Fruit fly (Drosophila melanogaster): ENCODE measurements around the gene Tspo.

DNA sequence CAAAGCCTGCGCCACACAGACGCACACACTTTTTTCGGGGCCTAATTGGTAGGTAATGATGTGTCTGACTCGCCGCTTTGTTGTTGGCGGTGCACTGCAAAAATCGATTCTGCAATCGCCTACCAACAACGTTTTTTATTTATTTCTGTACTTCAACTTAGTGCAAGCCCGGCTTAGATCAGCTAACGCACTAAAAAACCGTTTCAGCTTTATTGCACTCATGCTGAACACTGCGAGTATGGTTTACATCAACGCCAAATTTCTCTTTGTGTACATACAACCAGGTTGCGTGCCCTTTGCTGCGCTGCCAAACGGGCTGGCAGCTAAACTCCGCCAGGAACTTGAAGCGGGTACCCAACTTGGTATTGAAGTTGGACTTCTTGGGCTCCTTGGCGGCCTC, 29.2 kb upstream of the Tspo start:
- no peak for TF ChIP-seq psq (optimal IDR thresholded peaks at IDR 0.05)
- no peak for TF ChIP-seq EcR (GFP tag; optimal IDR thresholded peaks at IDR 0.05)

Measured in whole organism.